Worm (Caenorhabditis elegans) whole organism, midembryonic: ENCODE results near the gene tatn-1.

Experiments
- T22C8.4 ChIP-seq: fragments of 200-800 bp; sonication (Bioruptor generic); IDR thresholded peaks from 2 replicates; pipeline ENCODE4 v1.3.6; 2022; ENCODE audit warnings: missing genetic modification characterization, missing compliant biosample characterization
- cog-1 ChIP-seq: sonication (generic microtip); optimal IDR thresholded peaks from 2 replicates; lab custom pipeline; 2016; ENCODE audit warnings: missing genetic modification characterization, missing compliant biosample characterization
- flt-1 ChIP-seq: fragments of 200-800 bp; sonication (Bioruptor generic); IDR thresholded peaks from 2 replicates; pipeline ENCODE4 v1.3.6; 2022; ENCODE audit warnings: missing genetic modification characterization, missing compliant biosample characterization
- klf-2 ChIP-seq: fragments of 200-800 bp; sonication (Bioruptor generic); conservative IDR thresholded peaks from 2 replicates; pipeline ENCODE4 v1.3.6; 2022; ENCODE audit warnings: missing genetic modification reagents, missing genetic modification characterization, missing compliant biosample characterization
- ref-1 ChIP-seq: fragments of 200-800 bp; sonication (Bioruptor generic); conservative IDR thresholded peaks from 2 replicates; pipeline ENCODE4 v1.3.6; 2022; ENCODE audit warnings: missing genetic modification reagents, missing genetic modification characterization, missing compliant biosample characterization
- tab-1 ChIP-seq: fragments of 200-800 bp; sonication (Bioruptor generic); IDR thresholded peaks from 2 replicates; pipeline ENCODE4 v1.3.6; 2022; ENCODE audit warnings: missing genetic modification characterization, missing compliant biosample characterization
- ztf-23 ChIP-seq: fragments of 200-800 bp; sonication (Bioruptor generic); IDR thresholded peaks from 2 replicates; pipeline ENCODE4 v1.3.6; 2022; ENCODE audit warnings: missing genetic modification reagents, missing genetic modification characterization, missing compliant biosample characterization
- ztf-29 ChIP-seq: fragments of 200-800 bp; sonication (Bioruptor generic); IDR thresholded peaks from 2 replicates; pipeline ENCODE4 v1.3.6; 2022; ENCODE audit warnings: missing genetic modification reagents, missing genetic modification characterization, missing compliant biosample characterization

DNA sequence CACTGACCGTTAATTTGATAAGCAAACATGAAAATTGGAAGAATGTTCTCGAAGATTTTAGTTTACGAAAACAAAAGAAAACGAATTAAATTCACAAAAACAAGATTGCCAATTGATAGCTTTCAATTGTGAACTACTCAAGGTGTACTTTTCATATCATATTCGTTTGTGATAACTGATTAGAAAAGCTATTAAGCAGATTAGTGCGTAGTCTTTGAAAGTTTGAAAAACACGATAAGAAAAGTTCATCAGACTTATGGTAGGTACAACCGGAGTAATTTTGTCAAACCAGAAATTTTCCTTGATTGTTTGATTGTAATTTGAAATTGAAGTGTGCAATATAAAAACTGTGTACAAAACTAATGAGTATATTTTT is 3.3 kb upstream of the tatn-1 start:
- TF ChIP-seq cog-1 (tag; lab: Kevin White, UChicago) (no peak), flt-1 (no peak), klf-2 (GFP tag; lab: Robert Waterston, UW) (no peak), ztf-29 (GFP tag; lab: Robert Waterston, UW) (no peak), ztf-23 (GFP tag; lab: Robert Waterston, UW) (no peak), T22C8.4 (GFP tag; lab: Robert Waterston, UW) (no peak), tab-1 (no peak), ref-1 (no peak)
